Worm (Caenorhabditis elegans): ENCODE results near the gene rfip-1.
"Not testable (repeated sequence)": the region's sequence is repeated elsewhere in the genome, so short reads cannot be mapped to it uniquely, and the experiment has no call there.

The rfip-1 gene

ce11 chrII:5876511-5876910 lies 7.8 kb upstream of the rfip-1 start, which contains the start of gene F55C12.2:
Gene F55C12.2 (plus strand): TSS chrII:5876811.
- TF ChIP-seq unc-86 (tag; optimal IDR thresholded peaks at IDR 0.05); nhr-84 (tag; optimal IDR thresholded peaks at IDR 0.05); mab-9 (GFP tag; IDR thresholded peaks at IDR 0.05): not testable (repeated sequence)

ce11 chrII:5880677-5881076 lies 3.7 kb upstream of the rfip-1 start:
- TF ChIP-seq elt-3 (tag; optimal IDR thresholded peaks at IDR 0.05) (peak in 1 of 6 experiments; percentile 31), lin-35 (GFP tag; optimal IDR thresholded peaks at IDR 0.05) (peak in 1 of 2 experiments; percentile 19), nhr-85 (tag) (peak; percentile 86), skn-1 (tag; optimal IDR thresholded peaks at IDR 0.05) (no peak), nhr-47 (tag; optimal IDR thresholded peaks at IDR 0.05) (no peak), ceh-8 (GFP tag; optimal IDR thresholded peaks at IDR 0.05) (no peak), unc-86 (tag; optimal IDR thresholded peaks at IDR 0.05) (no peak), nhr-84 (tag; optimal IDR thresholded peaks at IDR 0.05) (no peak), isw-1 (GFP tag; IDR thresholded peaks at IDR 0.05) (no peak), efl-1 (optimal IDR thresholded peaks at IDR 0.05) (peak in 1 of 2 experiments; percentile 2), efl-1 (GFP tag; optimal IDR thresholded peaks at IDR 0.05 in 1 of 2) (peak in 1 of 2 experiments; percentile 33), ets-5 (GFP tag; IDR thresholded peaks at IDR 0.05) (no peak), unc-62 (GFP tag; optimal IDR thresholded peaks at IDR 0.05) (no peak), F16B12.6 (tag; optimal IDR thresholded peaks at IDR 0.05) (no peak), lin-39 (tag; optimal IDR thresholded peaks at IDR 0.05) (no peak), fkh-10 (GFP tag; optimal IDR thresholded peaks at IDR 0.05) (no peak), mep-1 (tag; optimal IDR thresholded peaks at IDR 0.05) (peak; percentile 51), ceh-82 (tag; optimal IDR thresholded peaks at IDR 0.05) (no peak), nhr-237 (tag; optimal IDR thresholded peaks at IDR 0.05) (no peak), ama-1 (optimal IDR thresholded peaks at IDR 0.05) (no peak), dpl-1 (GFP tag; optimal IDR thresholded peaks at IDR 0.05) (no peak), C16A3.4 (tag; optimal IDR thresholded peaks at IDR 0.05) (no peak), ceh-90 (tag; optimal IDR thresholded peaks at IDR 0.05) (no peak), ceh-88 (GFP tag; IDR thresholded peaks at IDR 0.05) (no peak), egl-13 (tag; optimal IDR thresholded peaks at IDR 0.05) (no peak), mdl-1 (tag; optimal IDR thresholded peaks at IDR 0.05) (no peak), nhr-90 (tag; optimal IDR thresholded peaks at IDR 0.05; ENCODE audit: poor library complexity) (no peak), lin-13 (GFP tag; optimal IDR thresholded peaks at IDR 0.05) (no peak), rnt-1 (tag; optimal IDR thresholded peaks at IDR 0.05) (peak; percentile 21), unc-98 (GFP tag; IDR thresholded peaks at IDR 0.05) (no peak), Y116A8C.19 (tag; optimal IDR thresholded peaks at IDR 0.05; ENCODE audit: borderline replicate concordance) (no peak), nhr-71 (tag; optimal IDR thresholded peaks at IDR 0.05) (peak; percentile 8), pax-3 (tag; optimal IDR thresholded peaks at IDR 0.05) (no peak), snu-23 (GFP tag; optimal IDR thresholded peaks at IDR 0.05) (peak; percentile 32), nhr-11 (tag; optimal IDR thresholded peaks at IDR 0.05) (no peak), nhr-76 (tag; optimal IDR thresholded peaks at IDR 0.05) (no peak), nhr-19 (GFP tag; conservative IDR thresholded peaks at IDR 0.05) (0 out of 2 replicates have a peak, but pooled peaks have one; percentile 5), unc-130 (tag; optimal IDR thresholded peaks at IDR 0.05) (no peak), blmp-1 (tag; optimal IDR thresholded peaks at IDR 0.05) (peak; percentile 63), vab-15 (tag; optimal IDR thresholded peaks at IDR 0.05) (peak; percentile 19), lsy-2 (tag; optimal IDR thresholded peaks at IDR 0.05) (peak; percentile 4 to 31), C34B4.2 (tag; optimal IDR thresholded peaks at IDR 0.05) (no peak), ceh-63 (GFP tag; optimal IDR thresholded peaks at IDR 0.05) (no peak), dsc-1 (tag; optimal IDR thresholded peaks at IDR 0.05) (no peak), mab-9 (GFP tag; IDR thresholded peaks at IDR 0.05) (no peak), ztf-11 (tag; optimal IDR thresholded peaks at IDR 0.05) (no peak), grh-1 (GFP tag; IDR thresholded peaks at IDR 0.05) (peak; percentile 55; the same call in 1 of the 2 replicates), efl-3 (GFP tag; optimal IDR thresholded peaks at IDR 0.05) (no peak), fkh-8 (tag; optimal IDR thresholded peaks at IDR 0.05) (no peak), lin-14 (GFP tag; optimal IDR thresholded peaks at IDR 0.05) (peak; percentile 63), zip-4 (GFP tag; optimal IDR thresholded peaks at IDR 0.05) (no peak)
